Worm (Caenorhabditis elegans) whole organism, young adult: ENCODE measurements around the gene lgc-57.

Experiments used
- B0019.2 ChIP-seq: fragments of 200-800 bp; sonication (Bioruptor generic); conservative IDR thresholded peaks from 2 replicates; pipeline ENCODE4 v1.3.6; 2022; ENCODE audit warnings: missing genetic modification reagents, missing genetic modification characterization, missing compliant biosample characterization
- B0261.1 ChIP-seq: sonication (generic microtip); optimal IDR thresholded peaks from 2 replicates; lab custom pipeline; 2016; ENCODE audit warnings: mild to moderate bottlenecking, missing genetic modification characterization, moderate library complexity, missing compliant biosample characterization
- C06A6.2 ChIP-seq: fragments of 200-800 bp; sonication (Bioruptor generic); conservative IDR thresholded peaks from 2 replicates; pipeline ENCODE4 v1.3.6; 2022; ENCODE audit warnings: missing genetic modification characterization, missing compliant biosample characterization
- D2030.7 ChIP-seq: fragments of 200-800 bp; sonication (Bioruptor generic); IDR thresholded peaks from 2 replicates; pipeline ENCODE4 v1.3.6; 2022; ENCODE audit warnings: missing genetic modification reagents, missing genetic modification characterization, missing compliant biosample characterization
- F23B12.7 ChIP-seq: sonication (generic microtip); optimal IDR thresholded peaks from 2 replicates; lab custom pipeline; 2017; ENCODE audit warnings: missing genetic modification characterization, mild to moderate bottlenecking, missing compliant biosample characterization, antibody characterized with exemption, moderate library complexity; ENCODE audit not compliant: insufficient read depth
- F39B2.1 ChIP-seq: fragments of 200-800 bp; sonication (Bioruptor generic); IDR thresholded peaks from 2 replicates; pipeline ENCODE4 v1.3.6; 2022; ENCODE audit warnings: missing genetic modification reagents, missing genetic modification characterization, missing compliant biosample characterization
- F55B11.4 ChIP-seq: sonication (generic microtip); optimal IDR thresholded peaks from 2 replicates; lab custom pipeline; 2016; ENCODE audit warnings: missing compliant biosample characterization, missing genetic modification characterization, borderline replicate concordance; ENCODE audit not compliant: insufficient read depth
- F57A8.1 ChIP-seq: fragments of 200-800 bp; sonication (Bioruptor generic); optimal IDR thresholded peaks from 2 replicates; lab custom pipeline; 2018; ENCODE audit warnings: mild to moderate bottlenecking, missing genetic modification characterization, moderate library complexity, missing compliant biosample characterization
- T07F8.4 ChIP-seq: sonication (generic microtip); optimal IDR thresholded peaks from 2 replicates; lab custom pipeline; 2016; ENCODE audit warnings: mild to moderate bottlenecking, missing genetic modification characterization, moderate library complexity, missing compliant biosample characterization
- T26A5.8 ChIP-seq: sonication (generic microtip); optimal IDR thresholded peaks from 2 replicates; lab custom pipeline; 2016; ENCODE audit warnings: missing genetic modification characterization, missing compliant biosample characterization
- Y67H2A.10 ChIP-seq: fragments of 200-800 bp; sonication (Bioruptor generic); conservative IDR thresholded peaks from 2 replicates; pipeline ENCODE4 v1.3.6; 2022; ENCODE audit warnings: missing genetic modification reagents, missing genetic modification characterization, missing compliant biosample characterization
- attf-6 ChIP-seq: fragments of 200-800 bp; sonication (Bioruptor generic); IDR thresholded peaks from 2 replicates; pipeline ENCODE4 v1.3.6; 2022; ENCODE audit warnings: missing genetic modification reagents, missing genetic modification characterization, missing compliant biosample characterization
- cebp-2 ChIP-seq: fragments of 200-800 bp; sonication (Bioruptor generic); IDR thresholded peaks from 2 replicates; pipeline ENCODE4 v1.3.6; 2022; ENCODE audit warnings: missing genetic modification characterization, missing compliant biosample characterization
- ceh-27 ChIP-seq: fragments of 200-800 bp; sonication (Bioruptor generic); optimal IDR thresholded peaks from 2 replicates; lab custom pipeline; 2018; ENCODE audit warnings: mild to moderate bottlenecking, missing genetic modification characterization, moderate library complexity, missing compliant biosample characterization
- ceh-79 ChIP-seq: sonication (generic microtip); optimal IDR thresholded peaks from 2 replicates; lab custom pipeline; 2017; ENCODE audit warnings: mild to moderate bottlenecking, missing genetic modification characterization, missing compliant biosample characterization
- dpff-1 ChIP-seq: sonication (generic microtip); optimal IDR thresholded peaks from 2 replicates; lab custom pipeline; 2017; ENCODE audit warnings: mild to moderate bottlenecking, missing genetic modification characterization, missing compliant biosample characterization
- fkh-3 ChIP-seq: sonication (generic microtip); optimal IDR thresholded peaks from 2 replicates; lab custom pipeline; 2016; ENCODE audit warnings: mild to moderate bottlenecking, missing genetic modification characterization, missing compliant biosample characterization
- hmg-20 ChIP-seq: fragments of 200-800 bp; sonication (Bioruptor generic); IDR thresholded peaks from 2 replicates; pipeline ENCODE4 v1.3.6; 2022; ENCODE audit warnings: missing genetic modification reagents, missing genetic modification characterization, missing compliant biosample characterization
- hrde-1 ChIP-seq: sonication (generic microtip); optimal IDR thresholded peaks from 2 replicates; lab custom pipeline; 2016; ENCODE audit warnings: missing genetic modification characterization, mild to moderate bottlenecking, missing compliant biosample characterization, moderate library complexity, missing genotype, missing genetic modification reagents, borderline replicate concordance
- hsf-1 ChIP-seq: fragments of 200-800 bp; sonication (Bioruptor generic); IDR thresholded peaks from 2 replicates; pipeline ENCODE4 v1.3.6; 2022; ENCODE audit warnings: missing genetic modification reagents, missing genetic modification characterization, missing compliant biosample characterization
- let-526 ChIP-seq: fragments of 200-800 bp; sonication (Bioruptor generic); IDR thresholded peaks from 2 replicates; pipeline ENCODE4 v1.3.6; 2022; ENCODE audit warnings: missing genetic modification reagents, missing genetic modification characterization, missing compliant biosample characterization
- let-607 ChIP-seq, 2 experiments: fragments of 200-800 bp in 1 of 2; sonication (Bioruptor generic) in 1 of 2; sonication (generic microtip) in 1 of 2; optimal IDR thresholded peaks; 2 replicates each; lab custom pipeline; 2016 to 2018; ENCODE audit warnings: mild to moderate bottlenecking in 2 of 2, missing compliant biosample characterization in 2 of 2, missing genetic modification characterization in 2 of 2, moderate library complexity in 2 of 2, missing genotype in 1 of 2
- lin-40 ChIP-seq: sonication (generic microtip); optimal IDR thresholded peaks from 2 replicates; lab custom pipeline; 2016; ENCODE audit warnings: missing genetic modification characterization, mild to moderate bottlenecking, missing compliant biosample characterization, missing genotype, missing genetic modification reagents
- lin-54 ChIP-seq: fragments of 200-800 bp; sonication (Bioruptor generic); optimal IDR thresholded peaks from 2 replicates; lab custom pipeline; 2018; ENCODE audit warnings: mild to moderate bottlenecking, missing genetic modification characterization, missing compliant biosample characterization
- lsy-27 ChIP-seq: sonication (generic microtip); optimal IDR thresholded peaks from 2 replicates; lab custom pipeline; 2017; ENCODE audit warnings: missing genetic modification characterization, mild to moderate bottlenecking, missing compliant biosample characterization, antibody characterized with exemption, missing genotype, borderline replicate concordance; ENCODE audit not compliant: insufficient read depth
- madf-10 ChIP-seq: sonication (generic microtip); optimal IDR thresholded peaks from 2 replicates; lab custom pipeline; 2016; ENCODE audit warnings: mild to moderate bottlenecking, missing genetic modification characterization, missing compliant biosample characterization
- madf-3 ChIP-seq: fragments of 200-800 bp; sonication (Bioruptor generic); IDR thresholded peaks from 2 replicates; pipeline ENCODE4 v1.3.6; 2022; ENCODE audit warnings: missing genetic modification reagents, missing genetic modification characterization, missing compliant biosample characterization
- madf-6 ChIP-seq: fragments of 200-800 bp; sonication (Bioruptor generic); IDR thresholded peaks from 2 replicates; pipeline ENCODE4 v1.3.6; 2022; ENCODE audit warnings: missing genetic modification reagents, missing genetic modification characterization, missing compliant biosample characterization
- mcd-1 ChIP-seq: fragments of 200-800 bp; sonication (Bioruptor generic); IDR thresholded peaks from 2 replicates; pipeline ENCODE4 v1.3.6; 2022; ENCODE audit warnings: missing genetic modification reagents, missing genetic modification characterization, missing compliant biosample characterization
- mel-28 ChIP-seq: sonication (generic microtip); optimal IDR thresholded peaks from 2 replicates; lab custom pipeline; 2016; ENCODE audit warnings: borderline replicate concordance, mild to moderate bottlenecking, missing genetic modification characterization, missing compliant biosample characterization
- mes-4 ChIP-seq: sonication (generic microtip); optimal IDR thresholded peaks from 2 replicates; lab custom pipeline; 2016; ENCODE audit warnings: missing genotype, missing genetic modification characterization, missing compliant biosample characterization
- mxl-1 ChIP-seq: sonication (generic microtip); optimal IDR thresholded peaks from 2 replicates; lab custom pipeline; 2016; ENCODE audit warnings: missing genetic modification characterization, missing compliant biosample characterization
- nfya-1 ChIP-seq: sonication (generic microtip); optimal IDR thresholded peaks from 2 replicates; lab custom pipeline; 2017; ENCODE audit warnings: antibody characterized with exemption, missing compliant biosample characterization, missing genetic modification characterization, borderline replicate concordance; ENCODE audit not compliant: insufficient read depth
- nfyb-1 ChIP-seq: fragments of 200-800 bp; sonication (Bioruptor generic); IDR thresholded peaks from 2 replicates; pipeline ENCODE4 v1.3.6; 2022; ENCODE audit warnings: missing genetic modification reagents, missing genetic modification characterization, missing compliant biosample characterization
- nhr-90 ChIP-seq: sonication (generic microtip); optimal IDR thresholded peaks from 2 replicates; lab custom pipeline; 2016; ENCODE audit warnings: missing genotype, mild to moderate bottlenecking, missing genetic modification characterization, missing compliant biosample characterization
- pha-4 ChIP-seq: fragments of 150-350 bp; sonication (generic microtip); optimal IDR thresholded peaks from 2 replicates; lab custom pipeline; 2014; ENCODE audit warnings: missing biosample characterization, missing genetic modification reagents, missing genetic modification characterization
- rcor-1 ChIP-seq: fragments of 200-800 bp; sonication (Bioruptor generic); IDR thresholded peaks from 2 replicates; pipeline ENCODE4 v1.3.6; 2022; ENCODE audit warnings: missing genetic modification reagents, missing genetic modification characterization, missing compliant biosample characterization
- rpc-1 ChIP-seq, 2 experiments: fragments of 150-350 bp in 1 of 2; sonication (generic microtip) in 1 of 2; optimal IDR thresholded peaks; 2 replicates each; lab custom pipeline; 2014 to 2018; ENCODE audit warnings: missing biosample characterization in 1 of 2, missing genetic modification characterization in 1 of 2, missing genetic modification reagents in 1 of 2, missing genotype in 1 of 2
- snpc-3.4 ChIP-seq: sonication (generic microtip); optimal IDR thresholded peaks from 2 replicates; lab custom pipeline; 2017; ENCODE audit warnings: missing genetic modification characterization, mild to moderate bottlenecking, missing compliant biosample characterization, antibody characterized with exemption, moderate library complexity, missing genotype, missing genetic modification reagents
- snpc-4 ChIP-seq, 5 experiments: fragments of 150-350 bp in 1 of 5; sonication (generic microtip) in 4 of 5; optimal IDR thresholded peaks; 2 replicates each; lab custom pipeline; 2014 to 2018; ENCODE audit warnings: missing genetic modification characterization in 5 of 5, missing biosample characterization in 3 of 5, antibody characterized with exemption in 2 of 5, mild to moderate bottlenecking in 2 of 5, missing compliant biosample characterization in 2 of 5, missing genotype in 2 of 5, moderate library complexity in 2 of 5, missing genetic modification reagents in 1 of 5
- somi-1 ChIP-seq: fragments of 200-800 bp; sonication (Bioruptor generic); optimal IDR thresholded peaks from 2 replicates; lab custom pipeline; 2018; ENCODE audit warnings: mild to moderate bottlenecking, missing genetic modification characterization, missing compliant biosample characterization
- tlf-1 ChIP-seq: fragments of 200-800 bp; sonication (Bioruptor generic); optimal IDR thresholded peaks from 2 replicates; lab custom pipeline; 2018; ENCODE audit warnings: mild to moderate bottlenecking, missing genetic modification characterization, missing compliant biosample characterization
- unc-62 ChIP-seq: fragments of 150-350 bp; optimal IDR thresholded peaks from 2 replicates; lab custom pipeline; 2014; ENCODE audit warnings: missing biosample characterization, missing genetic modification reagents, missing genetic modification characterization
- xnd-1 ChIP-seq: sonication (generic microtip); optimal IDR thresholded peaks from 2 replicates; lab custom pipeline; 2016; ENCODE audit warnings: missing genotype, missing genetic modification reagents, missing genetic modification characterization, missing compliant biosample characterization
- zim-3 ChIP-seq: sonication (generic microtip); optimal IDR thresholded peaks from 2 replicates; lab custom pipeline; 2017; ENCODE audit warnings: mild to moderate bottlenecking, missing genetic modification characterization, moderate library complexity, missing compliant biosample characterization
- ztf-26 ChIP-seq: sonication (generic microtip); optimal IDR thresholded peaks from 2 replicates; lab custom pipeline; 2017; ENCODE audit warnings: missing genetic modification characterization, missing compliant biosample characterization

lgc-57 gene

DNA sequence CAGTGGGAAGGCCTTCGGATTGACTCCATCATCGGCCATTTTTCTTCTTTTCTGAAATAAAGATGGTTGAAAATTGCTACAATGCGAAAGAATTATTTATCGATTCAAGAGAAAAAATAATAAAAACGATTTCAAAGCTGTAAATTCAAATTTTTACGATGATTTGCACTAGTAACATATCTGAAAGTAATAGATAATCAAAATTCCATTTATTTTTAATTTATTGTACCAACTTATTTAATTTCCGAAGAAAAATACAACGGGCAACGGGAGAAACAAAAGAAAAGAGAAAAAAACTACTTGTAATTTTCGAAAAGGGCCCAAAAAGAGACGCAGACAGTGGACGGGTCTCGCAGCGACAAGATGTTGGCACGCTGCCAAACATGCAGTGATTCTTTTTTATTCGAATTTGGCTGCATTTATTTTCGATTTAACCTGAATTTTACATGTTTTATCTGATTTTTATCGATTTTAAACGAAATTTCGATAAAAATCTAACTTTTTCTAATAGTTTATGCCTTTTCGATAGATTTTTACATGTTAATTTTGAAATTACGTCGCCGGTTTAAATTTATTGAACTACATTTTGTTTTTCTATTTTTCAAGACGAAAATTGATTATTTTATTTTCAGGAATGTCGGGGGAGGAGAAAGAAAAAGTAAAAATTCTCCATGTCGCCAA, 36.1 kb upstream of the lgc-57 start, which contains the start of the genes snu-13 and rsp-7 (continued):
- 0 out of 2 replicates have a peak, but pooled peaks have one; percentile 6 for TF ChIP-seq rcor-1 (GFP tag; lab: Robert Waterston, UW)
- TF ChIP-seq mes-4 (tag; lab: Kevin White, UChicago) = no peak
- TF ChIP-seq D2030.7 (GFP tag; lab: Robert Waterston, UW) = peak; percentile 22; the same call in 1 of the 2 replicates
- no peak for TF ChIP-seq hsf-1 (GFP tag; lab: Robert Waterston, UW)
- no peak for TF ChIP-seq mel-28 (tag; lab: Kevin White, UChicago)
- 0 out of 2 replicates have a peak, but pooled peaks have one; percentile 23 for TF ChIP-seq C06A6.2 (GFP tag; lab: Robert Waterston, UW)
- TF ChIP-seq snpc-4 (GFP tag; optimal IDR thresholded peaks at IDR 0.05; lab: Kevin White, UChicago) = peak; percentile 54
- peak in 3 of 4 experiments; percentile 23 to 74 (median 29) for TF ChIP-seq snpc-4 (tag; optimal IDR thresholded peaks at IDR 0.05; lab: Kevin White, UChicago)
- no peak for TF ChIP-seq fkh-3
- TF ChIP-seq Y67H2A.10 (GFP tag; lab: Robert Waterston, UW) = no peak
- peak; percentile 53; the same call in 1 of the 2 replicates for TF ChIP-seq madf-6 (GFP tag; lab: Robert Waterston, UW)
- TF ChIP-seq hrde-1 (tag; lab: Kevin White, UChicago) = no peak
- TF ChIP-seq lsy-27 (tag; lab: Kevin White, UChicago) = no peak
- no peak for TF ChIP-seq nfyb-1 (GFP tag; lab: Robert Waterston, UW)
- no peak for TF ChIP-seq madf-3 (GFP tag; lab: Robert Waterston, UW)
- no peak for TF ChIP-seq cebp-2
- TF ChIP-seq hmg-20 (GFP tag; lab: Robert Waterston, UW) = no peak
- no peak for TF ChIP-seq unc-62 (GFP tag; lab: Kevin White, UChicago)
- peak; percentile 28 for TF ChIP-seq ceh-27 (GFP tag; lab: Kevin White, UChicago)
- no peak for TF ChIP-seq attf-6 (GFP tag; lab: Robert Waterston, UW)
- TF ChIP-seq somi-1 (GFP tag; lab: Kevin White, UChicago) = peak; percentile 0
- TF ChIP-seq let-607 (tag; optimal IDR thresholded peaks at IDR 0.05; lab: Kevin White, UChicago) = no peak
- TF ChIP-seq F57A8.1 = no peak
- TF ChIP-seq ztf-26 = no peak
- TF ChIP-seq B0261.1 = no peak
- no peak for TF ChIP-seq mxl-1
- TF ChIP-seq rpc-1 (optimal IDR thresholded peaks at IDR 0.05; lab: Kevin White, UChicago) = no peak
- no peak for TF ChIP-seq rpc-1 (tag; optimal IDR thresholded peaks at IDR 0.05; lab: Kevin White, UChicago)
- TF ChIP-seq F39B2.1 (GFP tag; lab: Robert Waterston, UW) = no peak
- peak; percentile 33 for TF ChIP-seq xnd-1
- peak; percentile 72 for TF ChIP-seq mcd-1
- peak; percentile 68 for TF ChIP-seq lin-54
- no peak for TF ChIP-seq madf-10
- TF ChIP-seq let-526 (GFP tag; lab: Robert Waterston, UW) = no peak
- TF ChIP-seq T07F8.4 (tag; lab: Kevin White, UChicago) = no peak
- peak; percentile 37 for TF ChIP-seq lin-40
- TF ChIP-seq zim-3 = no peak
- TF ChIP-seq nfya-1 (tag; lab: Kevin White, UChicago) = no peak
- TF ChIP-seq F55B11.4 (tag; lab: Kevin White, UChicago) = no peak
- TF ChIP-seq snpc-3.4 = no peak
- TF ChIP-seq T26A5.8 (tag; lab: Kevin White, UChicago) = no peak
- TF ChIP-seq F23B12.7 (tag; lab: Kevin White, UChicago) = peak; percentile 78
- peak; percentile 54 for TF ChIP-seq tlf-1 (GFP tag; lab: Kevin White, UChicago)
- no peak for TF ChIP-seq dpff-1
- TF ChIP-seq ceh-79 = no peak
- no peak for TF ChIP-seq B0019.2 (GFP tag; lab: Robert Waterston, UW)
- no peak for TF ChIP-seq nhr-90 (tag; lab: Kevin White, UChicago)
- TF ChIP-seq pha-4 (tag; lab: Kevin White, UChicago) = no peak
